Fruit fly (Drosophila melanogaster): ENCODE data around the gene CG43679.
A peak's percentile ranks its signal among the peaks of the same experiment; 100 is the strongest.

CG43679 gene

DNA sequence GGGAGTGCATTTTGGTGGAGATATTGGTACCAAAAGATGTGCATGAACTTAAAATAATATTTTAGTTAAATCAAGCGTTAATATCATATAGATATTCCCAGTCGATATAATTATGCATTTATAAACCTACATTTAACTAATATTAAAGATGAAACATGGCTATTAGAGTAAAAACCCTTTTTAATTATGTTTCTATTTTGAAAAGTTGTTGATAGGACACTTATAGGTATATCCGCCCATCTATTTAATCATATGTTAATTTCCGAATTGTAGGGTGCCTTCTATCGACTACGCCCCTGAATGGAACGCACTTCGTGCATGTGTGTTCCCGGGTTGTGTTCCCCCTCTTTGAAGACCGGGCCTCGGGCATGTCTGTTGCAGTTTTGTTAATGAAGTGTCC, 45.5 kb downstream of the CG43679 start (continued):
- TF ChIP-seq Smox (GFP tag; optimal IDR thresholded peaks at IDR 0.05) (peak; percentile 12), Eip75B (GFP tag; optimal IDR thresholded peaks at IDR 0.05) (peak; percentile 37), CG6276 (GFP tag; optimal IDR thresholded peaks at IDR 0.05) (peak; percentile 10), Met (GFP tag; optimal IDR thresholded peaks at IDR 0.05) (peak; percentile 9), dac (GFP tag; optimal IDR thresholded peaks at IDR 0.05) (peak; percentile 2), Hr4 (GFP tag; optimal IDR thresholded peaks at IDR 0.05) (peak; percentile 14), CG15336 (GFP tag; IDR thresholded peaks at IDR 0.05) (peak; percentile 43), OdsH (GFP tag; optimal IDR thresholded peaks at IDR 0.05) (peak; percentile 44), lz (GFP tag; optimal IDR thresholded peaks at IDR 0.05) (no peak), CG10669 (GFP tag; optimal IDR thresholded peaks at IDR 0.05) (peak; percentile 51), CG32006 (GFP tag; optimal IDR thresholded peaks at IDR 0.05) (peak; percentile 51), Sox14 (GFP tag; optimal IDR thresholded peaks at IDR 0.05) (peak; percentile 23), vri (GFP tag; optimal IDR thresholded peaks at IDR 0.05) (no peak), CG3919 (GFP tag; optimal IDR thresholded peaks at IDR 0.05) (peak; percentile 40), Ets96B (tag; optimal IDR thresholded peaks at IDR 0.05) (peak; percentile 71), CG6163 (GFP tag; IDR thresholded peaks at IDR 0.05) (0 out of 3 replicates have a peak, but pooled peaks have one; percentile 41), Lpt (GFP tag; optimal IDR thresholded peaks at IDR 0.05) (no peak)

DNA sequence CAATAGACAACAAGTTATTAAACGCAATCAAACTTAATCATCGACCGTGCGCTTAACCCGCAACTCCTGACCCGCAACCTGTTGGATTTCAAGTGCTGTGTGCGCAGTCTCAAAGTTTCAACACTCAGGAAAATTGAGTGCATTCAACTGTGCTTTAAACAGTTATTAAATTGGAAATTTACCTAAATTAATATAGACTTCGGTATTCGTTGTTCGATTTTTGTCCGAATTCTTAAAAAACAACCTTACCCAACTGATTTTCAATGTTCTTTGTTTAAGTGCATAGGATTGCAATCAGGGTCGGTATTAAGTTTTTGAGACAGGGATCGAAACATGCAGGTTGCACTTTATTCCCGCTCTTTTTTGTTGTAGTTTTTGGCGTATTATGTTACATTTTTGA, 46.1 kb downstream of the CG43679 start:
- TF ChIP-seq CG3032 (tag; optimal IDR thresholded peaks at IDR 0.05) = peak; percentile 16
- peak; percentile 34; the same call in 1 of the 2 replicates for TF ChIP-seq Gug (GFP tag; IDR thresholded peaks at IDR 0.05)
- peak; percentile 52 for TF ChIP-seq acj6 (GFP tag; optimal IDR thresholded peaks at IDR 0.05)
- peak; percentile 31 for TF ChIP-seq vri (GFP tag; optimal IDR thresholded peaks at IDR 0.05)
- TF ChIP-seq CG11294 (GFP tag; IDR thresholded peaks at IDR 0.05) = peak; percentile 34; the same call in 1 of the 2 replicates
- TF ChIP-seq topi (GFP tag; optimal IDR thresholded peaks at IDR 0.05) = peak; percentile 56
- TF ChIP-seq CG11902 (GFP tag; optimal IDR thresholded peaks at IDR 0.05) = no peak
- peak; percentile 55 for TF ChIP-seq lz (GFP tag; optimal IDR thresholded peaks at IDR 0.05)
- peak; percentile 63 for TF ChIP-seq achi (GFP tag; optimal IDR thresholded peaks at IDR 0.05)
- TF ChIP-seq CG15336 (GFP tag; IDR thresholded peaks at IDR 0.05) = peak; percentile 76
- TF ChIP-seq spab (GFP tag; optimal IDR thresholded peaks at IDR 0.05) = no peak
- peak; percentile 82 for TF ChIP-seq CG6163 (GFP tag; IDR thresholded peaks at IDR 0.05)
- peak; percentile 62 for TF ChIP-seq Eip75B (GFP tag; optimal IDR thresholded peaks at IDR 0.05)
- TF ChIP-seq Sox14 (GFP tag; optimal IDR thresholded peaks at IDR 0.05) = peak; percentile 64
- TF ChIP-seq cyc (GFP tag; optimal IDR thresholded peaks at IDR 0.05) = peak; percentile 51
- peak; percentile 59 for TF ChIP-seq CG11762 (GFP tag; optimal IDR thresholded peaks at IDR 0.05; ENCODE audit: insufficient read depth)
- peak; percentile 60 for TF ChIP-seq pdm3 (GFP tag; optimal IDR thresholded peaks at IDR 0.05)
- TF ChIP-seq CG6276 (GFP tag; optimal IDR thresholded peaks at IDR 0.05) = peak; percentile 48
- no peak for TF ChIP-seq fd59A (GFP tag; optimal IDR thresholded peaks at IDR 0.05)
- TF ChIP-seq CG7368 (GFP tag; optimal IDR thresholded peaks at IDR 0.05) = peak; percentile 43
- no peak for TF ChIP-seq Blimp-1 (GFP tag; optimal IDR thresholded peaks at IDR 0.05)
- TF ChIP-seq CG16779 (tag; optimal IDR thresholded peaks at IDR 0.05) = no peak
- peak; percentile 32 for TF ChIP-seq CG6792 (GFP tag; optimal IDR thresholded peaks at IDR 0.05)
- TF ChIP-seq Eip78C (GFP tag) = peak; percentile 90
- no peak for TF ChIP-seq CG6854 (GFP tag; optimal IDR thresholded peaks at IDR 0.05)
- no peak for TF ChIP-seq OdsH (GFP tag; optimal IDR thresholded peaks at IDR 0.05)
- no peak for TF ChIP-seq ss (GFP tag; optimal IDR thresholded peaks at IDR 0.05)
- peak; percentile 64 for TF ChIP-seq Hr39 (GFP tag; optimal IDR thresholded peaks at IDR 0.05)
- no peak for TF ChIP-seq Eip93F (GFP tag; optimal IDR thresholded peaks at IDR 0.05)
- TF ChIP-seq CG8319 (GFP tag; optimal IDR thresholded peaks at IDR 0.05) = peak; percentile 27
- TF ChIP-seq Sox15 (GFP tag; optimal IDR thresholded peaks at IDR 0.05) = no peak
- TF ChIP-seq CG8119 (GFP tag; IDR thresholded peaks at IDR 0.05) = peak; percentile 80
- peak; percentile 60 for TF ChIP-seq Met (GFP tag; optimal IDR thresholded peaks at IDR 0.05)
- TF ChIP-seq CG3919 (GFP tag; optimal IDR thresholded peaks at IDR 0.05) = peak; percentile 79
- TF ChIP-seq dac (GFP tag; optimal IDR thresholded peaks at IDR 0.05) = peak; percentile 9
- TF ChIP-seq salr (GFP tag; optimal IDR thresholded peaks at IDR 0.05) = peak in 1 of 2 experiments; percentile 6
- TF ChIP-seq CG31627 (GFP tag; optimal IDR thresholded peaks at IDR 0.05) = peak; percentile 39
- TF ChIP-seq CG9139 (GFP tag; optimal IDR thresholded peaks at IDR 0.05) = no peak
- TF ChIP-seq esn (GFP tag; optimal IDR thresholded peaks at IDR 0.05) = peak; percentile 66
- peak; percentile 63 for TF ChIP-seq Sox102F (GFP tag; optimal IDR thresholded peaks at IDR 0.05)
- peak; percentile 46 for TF ChIP-seq CG10631 (GFP tag; optimal IDR thresholded peaks at IDR 0.05)
- peak; percentile 46 for TF ChIP-seq Lpt (GFP tag; optimal IDR thresholded peaks at IDR 0.05)
- TF ChIP-seq CG34406 (GFP tag; optimal IDR thresholded peaks at IDR 0.05) = peak; percentile 52

All from whole organism, prepupa.